Fruit fly (Drosophila melanogaster) whole organism, wandering third instar larva: Measurements from ENCODE around the gene dib.

Source experiments
- Dif ChIP-seq: fragments of 200-275, 200-300 bp; sonication (Bioruptor generic); optimal IDR thresholded peaks from 2 replicates; lab custom pipeline; 2018; ENCODE audit warnings: missing biosample characterization, missing genetic modification characterization; ENCODE audit not compliant: partially characterized antibody
- Myc ChIP-seq: fragments of >200 bp; optimal IDR thresholded peaks from 2 replicates; lab custom pipeline; 2017
- OdsH ChIP-seq: fragments of 200-800 bp; sonication (Bioruptor generic); optimal IDR thresholded peaks from 2 replicates; lab custom pipeline; 2016; ENCODE audit warnings: missing biosample characterization, mild to moderate bottlenecking, missing genetic modification characterization
- Sp1 ChIP-seq: fragments of 200-800 bp; sonication (Bioruptor generic); optimal IDR thresholded peaks from 3 replicates; lab custom pipeline; 2019; ENCODE audit warnings: missing biosample characterization, mild to moderate bottlenecking, missing genetic modification characterization, moderate library complexity
- br ChIP-seq: fragments of 200-800 bp; sonication (Bioruptor generic); optimal IDR thresholded peaks from 2 replicates; lab custom pipeline; 2016; ENCODE audit warnings: missing biosample characterization, missing genetic modification characterization
- dl ChIP-seq, 2 experiments: fragments of 175-275, 200-275 bp in 1 of 2; fragments of 200-275 bp in 1 of 2; sonication (Bioruptor generic); optimal IDR thresholded peaks; lab custom pipeline; 2018; ENCODE audit warnings: mild to moderate bottlenecking in 2 of 2, missing biosample characterization in 2 of 2, missing genetic modification characterization in 2 of 2, moderate library complexity in 2 of 2; ENCODE audit not compliant: partially characterized antibody in 2 of 2, insufficient read depth in 1 of 2
- dmrt93B ChIP-seq: fragments of 200-800 bp; sonication (Bioruptor generic); optimal IDR thresholded peaks from 2 replicates; lab custom pipeline; 2018; ENCODE audit warnings: missing biosample characterization, mild to moderate bottlenecking, missing genetic modification characterization
- dsf ChIP-seq: sonication (Bioruptor generic); optimal IDR thresholded peaks from 2 replicates; lab custom pipeline; 2016; ENCODE audit warnings: missing biosample characterization, missing genetic modification characterization, borderline replicate concordance
- jim ChIP-seq: fragments of 175-275, 200-325 bp; sonication (Bioruptor generic); optimal IDR thresholded peaks from 2 replicates; lab custom pipeline; 2016; ENCODE audit warnings: missing biosample characterization, mild to moderate bottlenecking, missing genetic modification characterization
- pan ChIP-seq: fragments of >200 bp; optimal IDR thresholded peaks from 2 replicates; lab custom pipeline; 2017
- rgr ChIP-seq: fragments of 200-800 bp; sonication (Bioruptor generic); optimal IDR thresholded peaks from 3 replicates; lab custom pipeline; 2016; ENCODE audit warnings: missing biosample characterization, mild to moderate bottlenecking, missing genetic modification characterization
- usp ChIP-seq: fragments of >200 bp; optimal IDR thresholded peaks from 2 replicates; lab custom pipeline; 2017; ENCODE audit warnings: missing biosample characterization, missing genetic modification characterization

dm6 chr3L:4099194-4099593 lies 37.1 kb downstream of the dib start:
- TF ChIP-seq dsf (GFP tag; lab: Kevin White, UChicago) (no peak), Sp1 (GFP tag; lab: Kevin White, UChicago) (no peak), jim (GFP tag; lab: Kevin White, UChicago) (no peak), rgr (GFP tag; lab: Kevin White, UChicago) (no peak), OdsH (GFP tag; lab: Kevin White, UChicago) (no peak), br (GFP tag; lab: Kevin White, UChicago) (no peak), Myc (lab: Kevin White, UChicago) (no peak), usp (GFP tag; lab: Kevin White, UChicago) (no peak), dmrt93B (no peak), Dif (no peak), pan (no peak), dl (GFP tag; optimal IDR thresholded peaks at IDR 0.05; lab: Kevin White, UChicago; ENCODE audit: insufficient read depth in 1 of 2, partially characterized antibody in 2 of 2) (no peak)
